Fruit fly (Drosophila melanogaster) whole organism, embryonic: ENCODE results near the gene CG14715.

Experiments
- CG10462 ChIP-seq: fragments of 200-800 bp; sonication (Bioruptor generic); optimal IDR thresholded peaks from 2 replicates; lab custom pipeline; 2016; ENCODE audit warnings: missing biosample characterization, missing genetic modification characterization
- CG11398 ChIP-seq: fragments of 200-800 bp; sonication (Bioruptor generic); optimal IDR thresholded peaks from 2 replicates; lab custom pipeline; 2016; ENCODE audit warnings: missing biosample characterization, missing genetic modification characterization
- CG12769 ChIP-seq: fragments of 200-800 bp; sonication (Bioruptor generic); optimal IDR thresholded peaks from 2 replicates; lab custom pipeline; 2019; ENCODE audit warnings: missing biosample characterization, mild to moderate bottlenecking, missing genetic modification characterization, moderate library complexity
- CG14710 ChIP-seq: fragments of 200-800 bp; sonication (Bioruptor generic); optimal IDR thresholded peaks from 3 replicates; lab custom pipeline; 2019; ENCODE audit warnings: missing biosample characterization, mild to moderate bottlenecking, missing genetic modification characterization, moderate library complexity
- CG16779 ChIP-seq: fragments of 200-800 bp; sonication (Bioruptor generic); IDR thresholded peaks from 2 replicates; pipeline ENCODE4 v1.3.6; 2022; ENCODE audit warnings: missing biosample characterization, missing genetic modification characterization
- CG16815 ChIP-seq: fragments of 200-800 bp; sonication (Bioruptor generic); optimal IDR thresholded peaks from 3 replicates; lab custom pipeline; 2017; ENCODE audit warnings: missing biosample characterization, mild to moderate bottlenecking, missing genetic modification characterization
- CG17802 ChIP-seq: fragments of 200-800 bp; sonication (Bioruptor generic); optimal IDR thresholded peaks from 2 replicates; lab custom pipeline; 2018; ENCODE audit warnings: missing biosample characterization, mild to moderate bottlenecking, missing genetic modification characterization, moderate library complexity
- CG17829 ChIP-seq: fragments of 200-800 bp; optimal IDR thresholded peaks from 2 replicates; lab custom pipeline; 2019; ENCODE audit warnings: missing biosample characterization, mild to moderate bottlenecking, missing genetic modification characterization, moderate library complexity
- CG17912 ChIP-seq: fragments of 200-800 bp; sonication (Bioruptor generic); optimal IDR thresholded peaks from 2 replicates; lab custom pipeline; 2018; ENCODE audit warnings: missing biosample characterization, mild to moderate bottlenecking, missing genetic modification characterization
- CG1832 ChIP-seq: fragments of 200-800 bp; sonication (Bioruptor generic); optimal IDR thresholded peaks from 2 replicates; lab custom pipeline; 2017; ENCODE audit warnings: missing biosample characterization, mild to moderate bottlenecking, missing genetic modification characterization, inconsistent platforms
- CG18476 ChIP-seq: fragments of 200-800 bp; sonication (Bioruptor generic); optimal IDR thresholded peaks from 2 replicates; lab custom pipeline; 2016; ENCODE audit warnings: missing biosample characterization, mild to moderate bottlenecking, missing genetic modification characterization
- CG18619 ChIP-seq: fragments of 200-800 bp; sonication (Bioruptor generic); optimal IDR thresholded peaks from 3 replicates; lab custom pipeline; 2017; ENCODE audit warnings: missing biosample characterization, mild to moderate bottlenecking, missing genetic modification characterization
- CG2875 ChIP-seq: fragments of 200-800 bp; sonication (Bioruptor generic); optimal IDR thresholded peaks from 2 replicates; lab custom pipeline; 2017; ENCODE audit warnings: missing biosample characterization, mild to moderate bottlenecking, missing genetic modification characterization, missing genetic modification reagents
- CG31224 ChIP-seq: fragments of 200-800 bp; sonication (Bioruptor generic); IDR thresholded peaks from 2 replicates; pipeline ENCODE4 v1.3.6; 2022; ENCODE audit warnings: missing biosample characterization, missing genetic modification characterization
- CG31365 ChIP-seq: fragments of 200-800 bp; sonication (Bioruptor generic); optimal IDR thresholded peaks from 2 replicates; lab custom pipeline; 2018; ENCODE audit warnings: missing biosample characterization, mild to moderate bottlenecking, missing genetic modification characterization
- CG33557 ChIP-seq: fragments of 200-800 bp; sonication (Bioruptor generic); optimal IDR thresholded peaks from 2 replicates; lab custom pipeline; 2019; ENCODE audit warnings: missing biosample characterization, mild to moderate bottlenecking, missing genetic modification characterization, moderate library complexity
- CG3838 ChIP-seq: fragments of 200-800 bp; sonication (Bioruptor generic); optimal IDR thresholded peaks from 3 replicates; lab custom pipeline; 2016; ENCODE audit warnings: missing biosample characterization, missing genetic modification characterization
- CG7745 ChIP-seq: fragments of 200-800 bp; sonication (Bioruptor generic); optimal IDR thresholded peaks from 2 replicates; lab custom pipeline; 2018; ENCODE audit warnings: missing biosample characterization, mild to moderate bottlenecking, missing genetic modification characterization, moderate library complexity
- CTCF ChIP-seq: fragments of 200-800 bp; sonication (Bioruptor generic); optimal IDR thresholded peaks from 2 replicates; lab custom pipeline; 2017; ENCODE audit warnings: missing biosample characterization, mild to moderate bottlenecking, missing genetic modification characterization, moderate library complexity
- Deaf1 ChIP-seq: fragments of 200-800 bp; optimal IDR thresholded peaks from 3 replicates; lab custom pipeline; 2019; ENCODE audit warnings: missing biosample characterization, mild to moderate bottlenecking, missing genetic modification characterization, moderate library complexity
- Dll ChIP-seq: fragments of 200-800 bp; sonication (Bioruptor generic); IDR thresholded peaks from 4 replicates; pipeline ENCODE4 v1.3.6; 2022; ENCODE audit warnings: missing biosample characterization, missing genetic modification characterization; ENCODE audit not compliant: partially characterized antibody
- GATAe ChIP-seq: fragments of 200-800 bp; sonication (Bioruptor generic); conservative IDR thresholded peaks from 2 replicates; pipeline ENCODE4 v1.3.6; 2022; ENCODE audit warnings: missing biosample characterization, missing genetic modification characterization
- HLH3B ChIP-seq: fragments of 200-800 bp; sonication (Bioruptor generic); IDR thresholded peaks from 2 replicates; pipeline ENCODE4 v1.3.6; 2022; ENCODE audit warnings: missing biosample characterization, missing genetic modification characterization
- Hand ChIP-seq: fragments of 200-800 bp; sonication (Bioruptor generic); optimal IDR thresholded peaks from 2 replicates; lab custom pipeline; 2017; ENCODE audit warnings: mild to moderate bottlenecking, missing biosample characterization, missing genetic modification reagents, missing genetic modification characterization
- HmgZ ChIP-seq: fragments of 200-800 bp; sonication (Bioruptor generic); optimal IDR thresholded peaks from 2 replicates; lab custom pipeline; 2018; ENCODE audit warnings: missing biosample characterization, mild to moderate bottlenecking, missing genetic modification characterization
- Hmr ChIP-seq: fragments of 200-800 bp; sonication (Bioruptor generic); optimal IDR thresholded peaks from 3 replicates; lab custom pipeline; 2017; ENCODE audit warnings: mild to moderate bottlenecking, missing biosample characterization, missing genetic modification reagents, missing genetic modification characterization
- Hr3 ChIP-seq: fragments of 200-800 bp; sonication (Bioruptor generic); optimal IDR thresholded peaks from 3 replicates; lab custom pipeline; 2016; ENCODE audit warnings: missing biosample characterization, missing genetic modification characterization
- Jarid2 ChIP-seq: fragments of 200-800 bp; sonication (Bioruptor generic); optimal IDR thresholded peaks from 3 replicates; lab custom pipeline; 2017; ENCODE audit warnings: mild to moderate bottlenecking, missing biosample characterization, missing genetic modification reagents, missing genetic modification characterization
- Lim3 ChIP-seq: fragments of 200-800 bp; sonication (Bioruptor generic); IDR thresholded peaks from 2 replicates; pipeline ENCODE4 v1.3.6; 2022; ENCODE audit warnings: missing biosample characterization, missing genetic modification characterization
- MESR4 ChIP-seq: fragments of 200-800 bp; sonication (Bioruptor generic); optimal IDR thresholded peaks from 2 replicates; lab custom pipeline; 2018; ENCODE audit warnings: missing biosample characterization, mild to moderate bottlenecking, missing genetic modification characterization, moderate library complexity
- MTF-1 ChIP-seq: fragments of 200-800 bp; sonication (Bioruptor generic); optimal IDR thresholded peaks from 2 replicates; lab custom pipeline; 2018; ENCODE audit warnings: missing biosample characterization, mild to moderate bottlenecking, missing genetic modification characterization, borderline replicate concordance
- Six4 ChIP-seq: fragments of 200-800 bp; sonication (Bioruptor generic); optimal IDR thresholded peaks from 2 replicates; lab custom pipeline; 2016; ENCODE audit warnings: missing biosample characterization, missing genetic modification characterization
- Spps ChIP-seq: fragments of 200-800 bp; sonication (Bioruptor generic); optimal IDR thresholded peaks from 2 replicates; lab custom pipeline; 2018; ENCODE audit warnings: missing biosample characterization, mild to moderate bottlenecking, missing genetic modification characterization
- Taf1 ChIP-seq: fragments of 200-800 bp; sonication (Bioruptor generic); IDR thresholded peaks from 2 replicates; pipeline ENCODE4 v1.3.6; 2022; ENCODE audit warnings: missing biosample characterization, missing genetic modification characterization
- bcd ChIP-seq: fragments of 200-800 bp; sonication (Bioruptor generic); optimal IDR thresholded peaks from 2 replicates; lab custom pipeline; 2017; ENCODE audit warnings: missing biosample characterization, mild to moderate bottlenecking, missing genetic modification characterization
- cwo ChIP-seq: fragments of 200-800 bp; sonication (Bioruptor generic); optimal IDR thresholded peaks from 3 replicates; lab custom pipeline; 2017; ENCODE audit warnings: missing biosample characterization, missing genetic modification characterization, mild to moderate bottlenecking, moderate library complexity, missing genetic modification reagents
- fd64A ChIP-seq: fragments of 200-800 bp; sonication (Bioruptor generic); optimal IDR thresholded peaks from 3 replicates; lab custom pipeline; 2018; ENCODE audit warnings: missing biosample characterization, mild to moderate bottlenecking, missing genetic modification characterization
- fd96Cb ChIP-seq: fragments of 200-800 bp; sonication (Bioruptor generic); optimal IDR thresholded peaks from 2 replicates; lab custom pipeline; 2018; ENCODE audit warnings: missing biosample characterization, mild to moderate bottlenecking, missing genetic modification characterization, moderate library complexity
- gro ChIP-seq: fragments of 200-800 bp; sonication (Bioruptor generic); optimal IDR thresholded peaks from 2 replicates; lab custom pipeline; 2016; ENCODE audit warnings: missing biosample characterization, missing genetic modification characterization
- hb ChIP-seq: fragments of 200-800 bp; sonication (Bioruptor generic); IDR thresholded peaks from 3 replicates; pipeline ENCODE4 v1.3.6; 2022; ENCODE audit warnings: missing biosample characterization, missing genetic modification characterization; ENCODE audit not compliant: partially characterized antibody
- hkb ChIP-seq, 2 experiments: fragments of 200-800 bp in 1 of 2; fragments of >200 bp in 1 of 2; sonication (Bioruptor generic) in 1 of 2; IDR thresholded peaks in 1 of 2; optimal IDR thresholded peaks in 1 of 2; 2 replicates each; pipeline versions ENCODE4 v1.3.6 to Lab custom; 2017 to 2022; ENCODE audit warnings: missing biosample characterization in 1 of 2, missing genetic modification characterization in 1 of 2
- lab ChIP-seq: fragments of 200-800 bp; sonication (Bioruptor generic); optimal IDR thresholded peaks from 3 replicates; lab custom pipeline; 2017; ENCODE audit warnings: missing biosample characterization, missing genetic modification characterization, mild to moderate bottlenecking, moderate library complexity, missing genetic modification reagents
- lola ChIP-seq, 3 experiments: fragments of >200 bp in 2 of 3; fragments of 200-800 bp in 1 of 3; sonication (Bioruptor generic) in 1 of 3; optimal IDR thresholded peaks; 2 replicates each; lab custom pipeline; 2017 to 2019; ENCODE audit warnings: missing biosample characterization in 3 of 3, missing genetic modification characterization in 3 of 3, mild to moderate bottlenecking in 1 of 3, moderate library complexity in 1 of 3
- pfk ChIP-seq: fragments of 200-800 bp; sonication (Bioruptor generic); optimal IDR thresholded peaks from 2 replicates; lab custom pipeline; 2018; ENCODE audit warnings: missing biosample characterization, mild to moderate bottlenecking, missing genetic modification characterization, moderate library complexity
- pzg ChIP-seq: fragments of 200-800 bp; sonication (Bioruptor generic); optimal IDR thresholded peaks from 3 replicates; lab custom pipeline; 2018; ENCODE audit warnings: missing biosample characterization, mild to moderate bottlenecking, missing genetic modification characterization, moderate library complexity
- scrt ChIP-seq: fragments of 200-800 bp; sonication (Bioruptor generic); optimal IDR thresholded peaks from 2 replicates; lab custom pipeline; 2018; ENCODE audit warnings: missing biosample characterization, mild to moderate bottlenecking, missing genetic modification characterization, moderate library complexity
- ssp ChIP-seq: fragments of 200-800 bp; sonication (Bioruptor generic); IDR thresholded peaks from 2 replicates; pipeline ENCODE4 v1.3.6; 2022; ENCODE audit warnings: missing biosample characterization, missing genetic modification characterization
- sug ChIP-seq: fragments of 200-800 bp; optimal IDR thresholded peaks from 2 replicates; lab custom pipeline; 2019; ENCODE audit warnings: missing biosample characterization, mild to moderate bottlenecking, missing genetic modification characterization, moderate library complexity
- ttk ChIP-seq: fragments of 200-800 bp; sonication (Bioruptor generic); IDR thresholded peaks from 2 replicates; pipeline ENCODE4 v2.1.2; 2022; ENCODE audit warnings: missing biosample characterization, missing genetic modification characterization

Gene CG14715

dm6 chr3R:11649449-11649848 is 24.6 kb upstream of the CG14715 start (continued):
- TF ChIP-seq HLH3B (GFP tag; lab: Robert Waterston, UW) (peak; percentile 97), CG17802 (peak; percentile 67), MESR4 (peak; percentile 49), Deaf1 (tag; lab: Kevin White, UChicago) (peak; percentile 51), CG11398 (GFP tag; lab: Kevin White, UChicago) (peak; percentile 95), Jarid2 (GFP tag; lab: Kevin White, UChicago) (peak; percentile 69), pfk (GFP tag; lab: Kevin White, UChicago) (peak; percentile 34), gro (GFP tag; lab: Kevin White, UChicago) (peak; percentile 99), CG16779 (GFP tag; lab: Robert Waterston, UW) (peak; percentile 98), CG2875 (GFP tag; lab: Kevin White, UChicago) (peak; percentile 82), MTF-1 (GFP tag; lab: Kevin White, UChicago) (peak; percentile 89), CG1832 (GFP tag; lab: Kevin White, UChicago) (no peak), lola (GFP tag; optimal IDR thresholded peaks at IDR 0.05; lab: Kevin White, UChicago) (peak in 1 of 3 experiments; percentile 58), CG31224 (GFP tag; lab: Robert Waterston, UW) (peak; percentile 93), Hmr (GFP tag; lab: Kevin White, UChicago) (peak; percentile 96), hb (GFP tag; lab: Robert Waterston, UW) (no peak), hkb (optimal IDR thresholded peaks at IDR 0.05; lab: Kevin White, UChicago) (no peak), hkb (GFP tag; IDR thresholded peaks at IDR 0.05; lab: Robert Waterston, UW) (peak; percentile 97), Hand (GFP tag; lab: Kevin White, UChicago) (peak; percentile 89), CG12769 (tag; lab: Kevin White, UChicago) (peak; percentile 98), CG31365 (peak; percentile 84), CG18619 (GFP tag; lab: Kevin White, UChicago) (peak; percentile 94), lab (GFP tag; lab: Kevin White, UChicago) (peak; percentile 98), CG14710 (tag; lab: Kevin White, UChicago) (peak; percentile 53), CTCF (GFP tag; lab: Kevin White, UChicago) (peak; percentile 39), Six4 (peak; percentile 92), CG3838 (GFP tag; lab: Kevin White, UChicago) (peak; percentile 91), GATAe (GFP tag; lab: Robert Waterston, UW) (peak; percentile 67; the same call in 1 of the 2 replicates), CG17912 (GFP tag; lab: Kevin White, UChicago) (peak; percentile 91), pzg (GFP tag; lab: Kevin White, UChicago) (peak; percentile 19), CG16815 (GFP tag; lab: Kevin White, UChicago) (peak; percentile 90), CG17829 (peak; percentile 88), HmgZ (tag; lab: Kevin White, UChicago) (peak; percentile 97), CG10462 (GFP tag; lab: Kevin White, UChicago) (peak; percentile 89), Spps (tag; lab: Kevin White, UChicago) (peak; percentile 40), CG18476 (GFP tag; lab: Kevin White, UChicago) (peak; percentile 91), fd96Cb (tag; lab: Kevin White, UChicago) (peak; percentile 92), ssp (GFP tag; lab: Robert Waterston, UW) (peak; percentile 85), CG33557 (GFP tag; lab: Kevin White, UChicago) (peak; percentile 58), CG7745 (tag; lab: Kevin White, UChicago) (no peak), scrt (GFP tag; lab: Kevin White, UChicago) (peak; percentile 93), bcd (peak; percentile 94), sug (tag; lab: Kevin White, UChicago) (peak; percentile 96), Lim3 (peak; percentile 91), Taf1 (GFP tag; lab: Robert Waterston, UW) (peak; percentile 97), Dll (GFP tag; lab: Robert Waterston, UW) (no peak), Hr3 (peak; percentile 93), ttk (GFP tag; lab: Robert Waterston, UW) (peak; percentile 96), fd64A (peak; percentile 71), cwo (GFP tag; lab: Kevin White, UChicago) (peak; percentile 91)
